Worm (Caenorhabditis elegans) whole organism, late embryonic: Measurements from ENCODE around the gene F26H11.4.

Source experiments
- ama-1 ChIP-seq: fragments of 150-350 bp; optimal IDR thresholded peaks from 2 replicates; lab custom pipeline; 2014
- ets-4 ChIP-seq: sonication (generic microtip); optimal IDR thresholded peaks from 2 replicates; lab custom pipeline; 2016; ENCODE audit warnings: missing genetic modification characterization, missing compliant biosample characterization
- pros-1 ChIP-seq: fragments of 150-350 bp; optimal IDR thresholded peaks from 2 replicates; lab custom pipeline; 2014; ENCODE audit warnings: missing biosample characterization, missing genetic modification reagents, missing genetic modification characterization

ce11 chrII:14437922-14438458 lies 29.6 kb downstream of the F26H11.4 start, which contains the start of gene K04B12.2:
- no peak for TF ChIP-seq pros-1 (tag; lab: Kevin White, UChicago)
- no peak for TF ChIP-seq ama-1 (lab: Kevin White, UChicago)
- TF ChIP-seq ets-4 (tag; lab: Kevin White, UChicago): peak; percentile 37
